Fruit fly (Drosophila melanogaster): Measurements from ENCODE around the gene CG6059.

The CG6059 gene

dm6 chr3R:27149884-27150676 is 25.6 kb upstream of the CG6059 start:
- TF ChIP-seq CG8478 (optimal IDR thresholded peaks at IDR 0.05) = no peak
- TF ChIP-seq CTCF (optimal IDR thresholded peaks at IDR 0.05) = no peak

- TF ChIP-seq CTCF (optimal IDR thresholded peaks at IDR 0.05) = no peak
- no peak for TF ChIP-seq CG8478 (optimal IDR thresholded peaks at IDR 0.05)
These were observed 24.6 kb upstream of the CG6059 start for dm6 chr3R:27148812-27149769.

dm6 chr3R:27139963-27140362 is 15.5 kb upstream of the CG6059 start:
- TF ChIP-seq CG8478 (optimal IDR thresholded peaks at IDR 0.05) (no peak), CTCF (optimal IDR thresholded peaks at IDR 0.05) (no peak)

- no peak for TF ChIP-seq CTCF (optimal IDR thresholded peaks at IDR 0.05)
- TF ChIP-seq CG8478 (optimal IDR thresholded peaks at IDR 0.05) = no peak
These were observed 14.2 kb upstream of the CG6059 start for dm6 chr3R:27138700-27139099.

dm6 chr3R:27137914-27138323 is 13.4 kb upstream of the CG6059 start:
- TF ChIP-seq CG8478 (optimal IDR thresholded peaks at IDR 0.05) (no peak), CTCF (optimal IDR thresholded peaks at IDR 0.05) (no peak)

- TF ChIP-seq CG8478 (optimal IDR thresholded peaks at IDR 0.05) (no peak), CTCF (optimal IDR thresholded peaks at IDR 0.05) (no peak)
These were observed 11.5 kb upstream of the CG6059 start for dm6 chr3R:27135692-27136641.

- TF ChIP-seq CG8478 (optimal IDR thresholded peaks at IDR 0.05) (no peak), CTCF (optimal IDR thresholded peaks at IDR 0.05) (no peak)
These were observed 10.4 kb upstream of the CG6059 start for dm6 chr3R:27134728-27135361.

- TF ChIP-seq CTCF (optimal IDR thresholded peaks at IDR 0.05) (no peak), CG8478 (optimal IDR thresholded peaks at IDR 0.05) (no peak)
These were observed 9.5 kb upstream of the CG6059 start for dm6 chr3R:27133992-27134391.

- TF ChIP-seq CTCF (optimal IDR thresholded peaks at IDR 0.05) = no peak
- no peak for TF ChIP-seq CG8478 (optimal IDR thresholded peaks at IDR 0.05)
These were observed 6.9 kb upstream of the CG6059 start for dm6 chr3R:27131408-27131807.

dm6 chr3R:27130551-27131161 is 6.2 kb upstream of the CG6059 start:
- TF ChIP-seq CTCF (optimal IDR thresholded peaks at IDR 0.05) = no peak
- TF ChIP-seq CG8478 (optimal IDR thresholded peaks at IDR 0.05) = no peak

dm6 chr3R:27129580-27130385 is 5.3 kb upstream of the CG6059 start:
- no peak for TF ChIP-seq CTCF (optimal IDR thresholded peaks at IDR 0.05)
- no peak for TF ChIP-seq CG8478 (optimal IDR thresholded peaks at IDR 0.05)

- no peak for TF ChIP-seq CG8478 (optimal IDR thresholded peaks at IDR 0.05)
- no peak for TF ChIP-seq CTCF (optimal IDR thresholded peaks at IDR 0.05)
These were observed 4.2 kb upstream of the CG6059 start for dm6 chr3R:27128723-27129122.

- TF ChIP-seq CTCF (optimal IDR thresholded peaks at IDR 0.05) = no peak
- no peak for TF ChIP-seq CG8478 (optimal IDR thresholded peaks at IDR 0.05)
These were observed 6.1 kb downstream of the CG6059 start, which contains the start of gene CG5882 for dm6 chr3R:27118346-27118745. CG5882 (plus strand) TSS chr3R:27118646.

Data from S2 (cell line).